Worm (Caenorhabditis elegans) whole organism, early embryonic: ENCODE measurements around the gene srlf-29.

Experiments
- B0310.2 ChIP-seq: sonication (generic microtip); optimal IDR thresholded peaks from 2 replicates; lab custom pipeline; 2016; ENCODE audit warnings: mild to moderate bottlenecking, missing genetic modification characterization, missing compliant biosample characterization
- F13C5.2 ChIP-seq: sonication (generic microtip); optimal IDR thresholded peaks from 2 replicates; lab custom pipeline; 2017; ENCODE audit warnings: mild to moderate bottlenecking, missing genetic modification characterization, inconsistent platforms, missing compliant biosample characterization
- aly-1 ChIP-seq: sonication (generic microtip); optimal IDR thresholded peaks from 2 replicates; lab custom pipeline; 2016; ENCODE audit warnings: missing genetic modification characterization, missing compliant biosample characterization
- ama-1 ChIP-seq: fragments of 150-350 bp; optimal IDR thresholded peaks from 2 replicates; lab custom pipeline; 2014
- ceh-13 ChIP-seq: fragments of 200-800 bp; sonication (Bioruptor generic); optimal IDR thresholded peaks from 2 replicates; lab custom pipeline; 2018; ENCODE audit warnings: mild to moderate bottlenecking, missing genetic modification characterization, missing compliant biosample characterization
- ceh-36 ChIP-seq: sonication (generic microtip); optimal IDR thresholded peaks from 2 replicates; lab custom pipeline; 2016; ENCODE audit warnings: missing genetic modification characterization, inconsistent platforms, missing compliant biosample characterization
- ets-7 ChIP-seq: sonication (generic microtip); optimal IDR thresholded peaks from 2 replicates; lab custom pipeline; 2016; ENCODE audit warnings: missing genotype, missing genetic modification characterization, missing compliant biosample characterization
- flt-1 ChIP-seq: fragments of 200-800 bp; sonication (Bioruptor generic); IDR thresholded peaks from 2 replicates; pipeline ENCODE4 v1.3.6; 2022; ENCODE audit warnings: missing genetic modification characterization, missing compliant biosample characterization
- hmbx-1 ChIP-seq: sonication (generic microtip); optimal IDR thresholded peaks from 2 replicates; lab custom pipeline; 2016; ENCODE audit warnings: mild to moderate bottlenecking, missing genetic modification characterization, missing compliant biosample characterization
- hmg-4 ChIP-seq: fragments of 200-800 bp; sonication (Bioruptor generic); optimal IDR thresholded peaks from 2 replicates; lab custom pipeline; 2018; ENCODE audit warnings: mild to moderate bottlenecking, missing genetic modification characterization, missing compliant biosample characterization
- hnd-1 ChIP-seq: sonication (generic microtip); optimal IDR thresholded peaks from 2 replicates; lab custom pipeline; 2016; ENCODE audit warnings: missing genetic modification characterization, missing compliant biosample characterization
- pes-1 ChIP-seq: fragments of 200-800 bp; sonication (Bioruptor generic); IDR thresholded peaks from 2 replicates; pipeline ENCODE4 v1.3.6; 2022; ENCODE audit warnings: missing genetic modification reagents, missing genetic modification characterization, missing compliant biosample characterization
- scrt-1 ChIP-seq: fragments of 200-800 bp; sonication (Bioruptor generic); IDR thresholded peaks from 2 replicates; pipeline ENCODE4 v1.3.6; 2022; ENCODE audit warnings: missing genetic modification characterization, missing compliant biosample characterization
- sea-1 ChIP-seq: fragments of 200-800 bp; sonication (Bioruptor generic); conservative IDR thresholded peaks from 2 replicates; pipeline ENCODE4 v1.3.6; 2022; ENCODE audit warnings: missing genetic modification characterization, missing compliant biosample characterization
- tbx-11 ChIP-seq: fragments of 200-800 bp; sonication (Bioruptor generic); IDR thresholded peaks from 2 replicates; pipeline ENCODE4 v1.3.6; 2022; ENCODE audit warnings: missing genetic modification characterization, missing compliant biosample characterization
- tbx-37 ChIP-seq: fragments of 200-800 bp; sonication (Bioruptor generic); conservative IDR thresholded peaks from 2 replicates; pipeline ENCODE4 v1.3.6; 2022; ENCODE audit warnings: missing genetic modification reagents, missing genetic modification characterization, missing compliant biosample characterization
- tra-4 ChIP-seq: sonication (generic microtip); optimal IDR thresholded peaks from 2 replicates; lab custom pipeline; 2017; ENCODE audit warnings: missing genetic modification characterization, missing compliant biosample characterization

The srlf-29 gene

DNA sequence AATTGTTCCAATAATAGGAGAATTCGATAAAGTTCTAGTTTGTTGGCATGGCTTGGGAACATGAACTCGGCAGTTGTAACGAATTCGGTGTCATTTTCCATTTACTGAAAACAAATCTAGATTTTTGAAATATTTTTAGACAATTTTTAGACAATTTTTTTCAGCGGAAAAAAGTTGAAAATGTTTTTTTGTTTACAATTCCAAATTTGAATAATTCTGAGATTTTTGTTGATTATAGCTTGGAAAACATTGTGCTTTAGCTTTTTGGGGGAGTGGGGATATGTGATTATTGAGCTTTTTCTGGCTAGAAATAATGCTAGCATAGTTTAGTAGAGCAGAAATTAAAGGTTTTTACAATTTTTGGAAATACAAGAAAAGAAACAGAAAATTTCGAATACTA is 2.8 kb downstream of the srlf-29 start, which contains the start of gene srw-97:
Gene srw-97, minus strand, starts transcription at position 101 of the 400 bp plus-strand sequence.
- no peak for TF ChIP-seq scrt-1
- TF ChIP-seq F13C5.2 (tag; lab: Kevin White, UChicago), result no peak
- TF ChIP-seq aly-1 (tag; lab: Kevin White, UChicago), result no peak
- no peak for TF ChIP-seq ama-1 (lab: Kevin White, UChicago)
- no peak for TF ChIP-seq hmg-4
- TF ChIP-seq ceh-13 (GFP tag; lab: Kevin White, UChicago), result no peak
- no peak for TF ChIP-seq hmbx-1
- TF ChIP-seq ceh-36, result no peak
- no peak for TF ChIP-seq ets-7 (tag; lab: Kevin White, UChicago)
- TF ChIP-seq sea-1 (GFP tag; lab: Robert Waterston, UW), result no peak
- no peak for TF ChIP-seq flt-1 (GFP tag; lab: Robert Waterston, UW)
- TF ChIP-seq tbx-37 (GFP tag; lab: Robert Waterston, UW), result no peak
- TF ChIP-seq tbx-11 (GFP tag; lab: Robert Waterston, UW), result no peak
- no peak for TF ChIP-seq tra-4
- no peak for TF ChIP-seq B0310.2 (tag; lab: Kevin White, UChicago)
- TF ChIP-seq hnd-1 (tag; lab: Kevin White, UChicago), result no peak
- TF ChIP-seq pes-1 (GFP tag; lab: Robert Waterston, UW), result no peak

DNA sequence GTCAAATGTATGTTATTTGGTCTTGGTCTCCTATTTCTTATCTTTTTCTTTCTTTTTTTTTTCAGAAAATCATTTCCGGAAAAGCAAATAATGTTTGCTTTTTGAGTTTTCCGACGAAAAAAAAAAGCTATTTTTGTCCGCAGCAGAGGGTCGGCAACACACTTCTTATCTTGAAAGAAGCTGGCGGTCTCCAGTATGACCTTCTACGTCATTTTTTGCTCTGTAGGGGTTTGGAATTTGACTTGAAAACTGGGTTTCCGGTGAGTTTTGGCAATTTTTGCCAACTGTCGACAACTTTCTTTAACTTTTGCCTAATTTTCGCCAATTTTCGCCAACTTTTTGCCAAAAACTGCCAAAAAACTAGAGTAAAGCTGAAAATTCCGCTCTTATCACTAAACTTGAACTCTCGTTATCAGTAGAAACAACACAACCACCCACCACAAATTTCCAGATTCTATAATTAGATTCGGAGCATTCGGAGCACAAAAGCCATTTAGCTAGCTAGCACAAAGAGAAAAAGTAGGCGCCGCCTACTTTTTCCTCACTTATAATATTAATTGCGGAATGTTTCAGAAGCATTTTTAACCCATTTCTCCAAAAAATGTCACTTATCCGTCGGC is 4.2 kb downstream of the srlf-29 start, which contains the start of gene nhx-6:
Gene nhx-6, plus strand, starts transcription at position 570 of the 620 bp plus-strand sequence.
- TF ChIP-seq hnd-1 (tag; lab: Kevin White, UChicago), result no peak
- no peak for TF ChIP-seq aly-1 (tag; lab: Kevin White, UChicago)
- TF ChIP-seq tra-4, result no peak
- no peak for TF ChIP-seq ets-7 (tag; lab: Kevin White, UChicago)
- no peak for TF ChIP-seq sea-1 (GFP tag; lab: Robert Waterston, UW)
- no peak for TF ChIP-seq F13C5.2 (tag; lab: Kevin White, UChicago)
- TF ChIP-seq hmbx-1, result no peak
- TF ChIP-seq tbx-37 (GFP tag; lab: Robert Waterston, UW), result no peak
- TF ChIP-seq flt-1 (GFP tag; lab: Robert Waterston, UW), result no peak
- no peak for TF ChIP-seq hmg-4
- TF ChIP-seq ceh-36, result no peak
- TF ChIP-seq pes-1 (GFP tag; lab: Robert Waterston, UW), result no peak
- TF ChIP-seq ama-1 (lab: Kevin White, UChicago), result no peak
- no peak for TF ChIP-seq ceh-13 (GFP tag; lab: Kevin White, UChicago)

DNA sequence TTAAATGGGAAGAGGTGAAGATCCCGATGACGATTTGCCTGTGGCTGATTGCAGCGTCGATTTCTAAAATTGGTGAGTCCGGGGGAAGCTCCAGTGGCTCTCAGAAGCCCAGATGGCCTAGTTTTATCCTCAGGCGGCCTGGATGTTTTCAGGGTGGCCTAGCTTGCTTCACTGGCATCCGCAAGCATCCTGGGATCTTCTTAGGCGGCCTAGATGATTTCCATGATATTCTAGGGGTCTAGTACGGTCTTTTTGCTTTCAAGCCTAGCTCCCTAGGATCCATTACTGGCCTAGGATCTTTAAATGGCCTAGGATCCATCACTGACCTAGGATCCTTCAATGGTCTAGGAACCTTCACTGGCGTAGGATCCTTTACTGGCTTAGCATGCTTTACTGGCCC is 4.9 kb downstream of the srlf-29 start:
- TF ChIP-seq ceh-13 (GFP tag; lab: Kevin White, UChicago), result no peak
- TF ChIP-seq tbx-11 (GFP tag; lab: Robert Waterston, UW), result no peak
- no peak for TF ChIP-seq aly-1 (tag; lab: Kevin White, UChicago)

DNA sequence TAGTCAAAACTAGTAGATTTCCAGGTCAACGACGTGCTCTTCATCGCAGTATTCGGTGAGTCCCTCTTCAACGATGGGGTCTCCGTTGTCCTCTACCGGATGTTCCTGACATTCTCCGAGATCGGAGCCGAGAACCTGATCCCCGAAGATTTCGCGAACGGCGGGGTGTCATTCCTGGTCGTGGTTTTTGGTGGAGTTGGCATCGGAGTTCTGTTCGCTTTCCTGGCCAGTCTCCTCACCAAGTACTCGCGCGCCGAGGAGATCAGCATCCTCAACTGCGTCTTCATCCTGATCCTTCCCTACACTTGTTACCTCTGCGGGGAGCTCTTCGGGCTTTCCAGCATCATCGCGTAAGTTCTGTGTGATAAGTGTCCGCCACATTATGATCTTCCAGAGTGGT is 6.5 kb downstream of the srlf-29 start:
- TF ChIP-seq ama-1 (lab: Kevin White, UChicago) (no peak), aly-1 (tag; lab: Kevin White, UChicago) (no peak), tra-4 (no peak), hnd-1 (tag; lab: Kevin White, UChicago) (no peak)

DNA sequence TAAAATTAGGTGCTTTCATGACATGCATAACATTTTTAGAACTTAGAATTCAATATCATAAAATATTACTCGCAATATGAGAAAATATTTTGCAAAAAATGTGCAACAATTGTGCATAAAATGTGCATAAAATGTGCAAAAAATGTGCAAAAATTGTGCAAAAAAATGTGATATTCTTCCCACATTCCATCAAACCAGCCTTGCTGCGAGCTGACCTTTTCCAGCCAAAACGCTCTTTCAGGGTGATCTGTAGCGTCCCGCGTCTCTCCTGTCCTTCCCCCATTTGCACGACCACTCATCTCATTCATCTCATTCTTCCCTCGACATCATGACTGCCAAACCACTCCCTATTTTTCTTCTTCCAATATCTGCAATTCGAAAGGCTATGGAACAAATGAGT is 10.0 kb downstream of the srlf-29 start, which contains the start of gene fbxb-17:
Gene fbxb-17, plus strand, starts transcription at position 301 of the 400 bp plus-strand sequence.
- TF ChIP-seq B0310.2 (tag; lab: Kevin White, UChicago) (no peak), tbx-37 (GFP tag; lab: Robert Waterston, UW) (no peak), tbx-11 (GFP tag; lab: Robert Waterston, UW) (no peak)

DNA sequence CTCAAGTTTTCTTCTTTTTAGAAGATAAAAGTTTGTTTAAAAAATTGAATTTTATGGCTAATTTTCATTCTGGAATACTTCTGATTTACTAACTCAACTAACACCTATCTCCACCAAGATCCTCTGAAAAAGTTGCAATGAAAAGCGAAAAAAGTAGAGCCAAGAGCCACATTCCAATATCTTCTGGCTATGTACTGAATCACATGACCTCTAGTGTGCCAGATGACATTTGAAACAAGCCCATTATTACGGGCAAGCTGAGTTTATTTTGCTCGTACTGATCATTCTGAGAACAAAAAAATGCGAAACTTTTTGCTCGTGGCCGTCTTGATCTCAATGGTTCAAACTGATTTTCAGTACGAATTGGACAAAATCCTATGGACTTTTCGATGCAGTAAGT is 13.0 kb downstream of the srlf-29 start, which contains the start of gene irld-36:
Gene irld-36, plus strand, starts transcription at position 301 of the 400 bp plus-strand sequence.
- TF ChIP-seq hmbx-1 (no peak), scrt-1 (no peak), ceh-13 (GFP tag; lab: Kevin White, UChicago) (no peak), B0310.2 (tag; lab: Kevin White, UChicago) (no peak), tbx-11 (GFP tag; lab: Robert Waterston, UW) (no peak), hnd-1 (tag; lab: Kevin White, UChicago) (no peak), ceh-36 (no peak), ets-7 (tag; lab: Kevin White, UChicago) (no peak), hmg-4 (no peak), ama-1 (lab: Kevin White, UChicago) (no peak), tra-4 (no peak), pes-1 (GFP tag; lab: Robert Waterston, UW) (no peak), sea-1 (GFP tag; lab: Robert Waterston, UW) (no peak), flt-1 (GFP tag; lab: Robert Waterston, UW) (no peak), F13C5.2 (tag; lab: Kevin White, UChicago) (no peak)

DNA sequence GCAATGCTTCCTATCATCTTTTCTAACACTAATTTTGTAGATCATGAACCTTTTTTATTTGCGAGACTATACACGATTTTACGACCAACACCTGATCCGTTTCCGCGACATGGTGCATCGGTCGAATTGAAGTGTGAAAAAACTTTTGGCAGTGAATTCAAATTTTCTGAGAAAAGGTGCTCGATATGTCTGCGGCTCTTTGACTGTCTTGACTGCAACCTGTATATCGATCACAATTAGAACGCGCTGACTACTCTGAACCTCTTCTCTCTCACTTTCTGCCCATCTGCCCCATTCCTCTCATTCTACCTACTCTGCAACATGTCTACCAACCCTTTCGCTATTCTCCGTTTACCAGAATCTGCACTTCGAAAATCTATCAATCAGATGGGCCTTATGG is 16.1 kb downstream of the srlf-29 start, which contains the start of gene fbxb-26:
Gene fbxb-26, plus strand, starts transcription at position 301 of the 400 bp plus-strand sequence.
- no peak for TF ChIP-seq F13C5.2 (tag; lab: Kevin White, UChicago)
- TF ChIP-seq tra-4, result no peak
- no peak for TF ChIP-seq ama-1 (lab: Kevin White, UChicago)
- TF ChIP-seq tbx-11 (GFP tag; lab: Robert Waterston, UW), result no peak
- no peak for TF ChIP-seq flt-1 (GFP tag; lab: Robert Waterston, UW)
- no peak for TF ChIP-seq hmbx-1
- TF ChIP-seq scrt-1, result no peak
- TF ChIP-seq pes-1 (GFP tag; lab: Robert Waterston, UW), result no peak
- no peak for TF ChIP-seq ceh-13 (GFP tag; lab: Kevin White, UChicago)
- no peak for TF ChIP-seq ets-7 (tag; lab: Kevin White, UChicago)
- TF ChIP-seq B0310.2 (tag; lab: Kevin White, UChicago), result no peak
- TF ChIP-seq sea-1 (GFP tag; lab: Robert Waterston, UW), result no peak
- TF ChIP-seq hmg-4, result no peak
- TF ChIP-seq ceh-36, result no peak
